Fruit fly (Drosophila melanogaster) S2 (cell line): ENCODE measurements around the gene gish.

Source experiments
- CG8478 ChIP-seq: fragments of >200 bp; optimal IDR thresholded peaks from 2 replicates; lab custom pipeline; 2018
- CTCF ChIP-seq, 2 experiments: fragments of >200 bp; optimal IDR thresholded peaks; 2 replicates each; lab custom pipeline; 2018

Gene gish

DNA sequence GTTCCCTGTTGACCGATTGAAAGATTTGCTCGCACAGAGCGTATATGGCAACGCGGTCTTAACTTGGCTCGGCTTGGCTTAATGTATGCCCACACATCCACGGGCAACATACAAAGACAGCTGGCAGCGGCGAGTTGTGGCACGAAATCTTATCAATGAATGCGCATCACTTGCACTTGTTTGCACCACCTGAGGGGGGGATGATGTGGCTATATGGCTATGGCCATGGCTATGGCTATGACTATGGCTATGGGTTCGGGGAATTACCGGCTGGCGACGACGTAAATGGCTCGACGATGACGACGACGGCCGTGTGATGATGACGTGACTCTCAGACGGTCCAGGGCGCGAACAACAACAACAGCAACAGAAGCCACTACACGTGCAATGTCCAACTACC lies 25.2 kb upstream of the gish start:
- TF ChIP-seq CG8478 (lab: Kevin White, UChicago), result no peak
- no peak for TF ChIP-seq CTCF (optimal IDR thresholded peaks at IDR 0.05; lab: Kevin White, UChicago)

DNA sequence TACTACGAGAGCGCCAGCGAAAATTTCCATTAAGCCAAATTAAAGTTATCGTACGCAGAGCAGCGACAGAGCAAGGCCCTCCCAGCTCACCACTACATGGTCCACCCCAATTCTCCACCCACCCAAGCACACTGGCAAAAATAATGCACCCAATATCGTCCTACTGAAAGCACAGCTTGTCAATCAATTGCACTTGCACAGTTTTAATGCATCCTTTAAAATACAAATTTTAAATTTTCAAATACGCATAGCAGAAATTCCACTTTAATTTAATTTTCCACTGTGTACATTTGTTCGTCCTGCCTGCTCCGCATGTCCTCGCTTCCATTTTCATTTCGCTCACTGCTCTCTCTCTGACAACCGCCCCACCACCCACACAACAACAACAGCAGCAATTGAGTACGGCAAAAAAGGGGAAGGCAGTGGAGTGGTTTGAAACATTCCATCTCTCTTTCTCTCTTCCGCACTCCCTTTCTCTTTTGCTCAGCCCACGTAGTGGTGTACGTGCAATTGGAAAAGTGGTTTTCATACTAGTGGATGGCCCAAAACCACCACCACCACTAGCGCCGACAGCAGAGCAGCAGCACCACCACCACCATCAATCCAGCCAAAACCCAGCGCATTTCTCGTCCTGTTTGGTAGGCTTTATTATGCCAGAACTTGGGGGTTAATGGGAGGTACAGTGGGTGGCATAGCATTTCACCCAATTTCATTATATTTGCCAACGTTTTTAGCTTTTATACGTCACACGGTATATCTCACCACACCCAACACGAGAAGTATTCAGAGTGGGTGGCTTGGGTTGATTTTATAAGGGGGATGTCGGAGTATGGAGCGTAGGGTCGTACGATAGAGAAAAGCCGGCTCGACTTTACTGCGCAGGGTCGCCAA lies 24.4 kb upstream of the gish start:
- no peak for TF ChIP-seq CTCF (optimal IDR thresholded peaks at IDR 0.05; lab: Kevin White, UChicago)
- no peak for TF ChIP-seq CG8478 (lab: Kevin White, UChicago)

DNA sequence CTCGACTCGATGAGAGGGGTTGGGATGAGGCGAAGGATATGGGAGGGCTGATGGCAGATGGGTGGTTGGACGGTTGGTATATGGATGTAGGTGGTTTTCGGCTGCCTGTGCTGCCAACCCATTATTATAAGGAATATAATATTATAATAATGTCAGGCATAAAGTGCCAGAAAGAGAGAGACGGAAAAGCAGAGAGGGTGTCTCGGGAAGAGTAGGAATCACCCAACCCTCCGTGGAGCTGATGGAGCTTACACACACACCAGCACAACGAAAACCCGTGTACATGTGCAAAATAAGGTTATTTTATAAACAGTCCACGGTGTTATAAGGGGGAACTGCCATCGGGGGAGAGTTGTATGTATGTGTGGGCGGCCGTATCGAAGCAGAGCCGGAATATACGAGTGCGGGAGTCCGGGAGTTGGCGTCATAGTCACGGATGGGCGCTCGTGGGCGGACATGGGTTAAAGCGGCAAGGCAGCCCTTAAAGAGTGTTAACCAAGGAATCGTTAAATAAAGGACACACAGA lies 23.7 kb upstream of the gish start:
- TF ChIP-seq CTCF (optimal IDR thresholded peaks at IDR 0.05; lab: Kevin White, UChicago), result no peak
- TF ChIP-seq CG8478 (lab: Kevin White, UChicago), result no peak

DNA sequence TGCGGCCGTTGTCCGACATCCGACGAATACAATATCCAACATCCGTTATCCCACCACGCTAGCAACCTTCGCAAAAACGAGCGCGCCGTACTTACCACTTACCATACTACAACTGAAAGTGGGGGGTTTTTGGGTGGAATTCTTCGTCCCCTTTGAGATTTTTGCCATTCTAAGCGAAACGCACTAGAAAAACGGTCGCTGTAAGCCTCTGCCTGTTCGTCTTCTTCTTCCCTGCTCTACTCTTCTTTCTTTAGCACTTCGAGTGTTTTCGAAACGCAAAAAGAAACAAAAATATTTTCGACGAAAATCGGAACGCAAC lies 22.8 kb upstream of the gish start:
- TF ChIP-seq CG8478 (lab: Kevin White, UChicago) (no peak), CTCF (optimal IDR thresholded peaks at IDR 0.05; lab: Kevin White, UChicago) (no peak)

DNA sequence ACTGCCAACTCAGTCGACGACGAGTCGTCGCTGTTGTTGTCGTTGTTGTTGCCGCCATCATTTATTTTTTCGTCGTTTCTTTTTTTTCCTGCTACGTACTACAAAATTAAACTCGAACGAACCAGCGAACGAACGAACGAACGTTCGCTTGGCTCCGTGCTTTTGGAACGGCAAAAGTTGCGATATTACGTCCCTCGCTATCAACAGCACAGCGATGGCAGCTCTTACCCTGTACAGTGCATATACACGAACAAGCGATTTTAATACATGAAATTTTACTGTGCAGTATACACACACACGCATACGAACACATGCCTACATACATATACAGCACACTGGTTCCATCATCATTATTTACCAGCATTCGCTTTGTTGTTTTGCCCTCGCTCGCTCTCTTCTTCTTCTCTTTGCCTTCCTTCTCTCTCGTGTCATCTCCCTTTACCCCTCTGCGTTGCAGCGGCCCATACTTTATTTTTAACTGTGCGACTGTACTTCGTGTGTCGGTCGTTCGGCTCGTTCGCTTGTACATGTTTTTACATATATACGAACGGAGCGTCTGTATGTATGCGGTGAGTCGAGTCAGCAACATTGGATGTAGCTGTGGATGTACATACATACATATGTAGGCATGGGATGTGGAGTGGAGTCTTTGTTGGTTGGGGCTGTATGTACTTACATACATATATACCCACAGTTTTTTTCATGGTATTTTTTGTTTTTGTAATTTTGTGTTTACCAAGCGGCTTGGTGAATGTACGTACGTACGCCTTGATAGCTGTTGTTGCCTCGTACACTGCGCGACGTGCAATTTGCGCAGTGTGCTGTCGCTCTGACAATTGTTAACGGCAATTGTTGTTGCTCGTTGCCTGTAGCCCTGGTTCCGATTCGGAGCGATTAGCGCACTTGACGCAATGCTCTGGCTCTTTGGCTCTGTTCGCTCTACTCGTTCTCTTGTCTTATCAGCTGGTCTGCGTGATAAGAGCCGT lies 22.1 kb upstream of the gish start:
- peak; percentile 5 for TF ChIP-seq CG8478 (lab: Kevin White, UChicago)
- TF ChIP-seq CTCF (optimal IDR thresholded peaks at IDR 0.05; lab: Kevin White, UChicago), result no peak

DNA sequence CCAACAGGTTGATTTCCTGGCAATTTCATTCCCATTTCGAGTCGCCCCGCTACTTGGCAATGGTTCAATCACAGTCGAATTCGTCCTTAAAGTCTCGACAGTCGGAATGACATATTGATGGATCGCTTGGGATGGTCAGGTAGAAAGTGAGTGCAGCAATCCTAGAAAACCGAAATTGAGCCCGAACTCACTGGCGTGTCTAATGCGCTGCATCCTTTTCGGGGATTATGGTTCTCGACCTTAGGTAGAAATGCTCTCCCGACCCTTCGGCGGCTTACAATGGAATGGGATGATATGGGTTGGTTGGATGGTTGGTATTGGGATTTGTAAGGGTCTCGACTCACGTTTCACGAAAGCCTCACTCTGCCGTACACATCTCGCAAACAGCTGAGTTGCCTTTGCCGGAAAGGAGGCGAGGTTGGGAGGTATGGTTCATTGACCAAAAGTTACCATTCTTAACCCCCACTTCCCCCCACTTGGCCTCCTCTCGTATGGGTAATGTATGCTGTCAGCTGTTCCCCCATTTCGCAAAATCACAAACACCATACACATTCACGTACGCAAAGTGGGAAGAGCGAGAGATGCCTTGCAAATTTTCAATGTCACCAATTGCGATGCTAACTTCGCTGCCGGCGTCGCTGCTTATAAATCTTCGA lies 20.9 kb upstream of the gish start:
- TF ChIP-seq CTCF (optimal IDR thresholded peaks at IDR 0.05; lab: Kevin White, UChicago) (no peak), CG8478 (lab: Kevin White, UChicago) (no peak)

DNA sequence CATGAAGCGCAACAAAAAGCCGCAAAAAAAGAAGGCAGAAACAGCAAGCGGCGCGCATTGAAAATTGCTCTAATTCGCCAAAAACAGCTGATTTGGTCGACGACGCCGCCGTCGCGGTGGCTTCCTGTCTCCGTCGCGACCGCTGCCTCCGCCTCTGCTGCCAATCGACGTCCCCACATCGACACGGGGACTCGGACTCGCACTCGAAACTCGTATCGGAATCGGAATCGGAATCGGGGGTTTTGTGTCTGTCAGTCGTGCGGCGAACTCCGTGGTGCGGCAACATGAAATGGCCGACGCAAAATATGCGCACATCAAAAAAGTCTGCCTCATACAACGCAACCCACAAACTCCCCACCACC lies 20.3 kb upstream of the gish start:
- TF ChIP-seq CG8478 (lab: Kevin White, UChicago), result no peak
- no peak for TF ChIP-seq CTCF (optimal IDR thresholded peaks at IDR 0.05; lab: Kevin White, UChicago)

DNA sequence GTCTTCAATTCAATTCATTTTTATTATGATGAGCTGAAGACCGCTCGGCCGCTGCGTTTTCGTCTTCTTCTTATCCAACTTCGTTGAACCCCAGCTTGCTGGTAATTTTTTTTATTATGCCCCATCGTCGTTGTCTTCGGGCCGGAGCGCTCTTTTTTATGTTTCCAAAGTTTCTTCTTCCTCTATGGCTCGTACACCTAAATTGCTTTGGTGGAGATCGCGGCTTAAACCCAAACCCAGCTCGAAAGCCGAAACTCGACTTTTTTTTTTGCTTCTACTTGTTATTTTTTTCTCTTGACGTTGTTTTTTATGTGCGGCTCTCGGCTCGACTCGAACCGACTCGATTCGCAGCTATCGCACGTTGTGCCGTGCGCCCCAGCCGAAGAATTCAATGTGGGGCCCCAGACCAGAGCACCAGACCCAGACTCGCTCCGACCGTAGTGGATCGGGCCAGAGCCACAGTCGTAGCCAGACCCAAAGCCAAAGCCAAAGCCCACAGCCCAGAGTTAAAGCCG lies 19.3 kb upstream of the gish start:
- TF ChIP-seq CTCF (optimal IDR thresholded peaks at IDR 0.05; lab: Kevin White, UChicago), result no peak

DNA sequence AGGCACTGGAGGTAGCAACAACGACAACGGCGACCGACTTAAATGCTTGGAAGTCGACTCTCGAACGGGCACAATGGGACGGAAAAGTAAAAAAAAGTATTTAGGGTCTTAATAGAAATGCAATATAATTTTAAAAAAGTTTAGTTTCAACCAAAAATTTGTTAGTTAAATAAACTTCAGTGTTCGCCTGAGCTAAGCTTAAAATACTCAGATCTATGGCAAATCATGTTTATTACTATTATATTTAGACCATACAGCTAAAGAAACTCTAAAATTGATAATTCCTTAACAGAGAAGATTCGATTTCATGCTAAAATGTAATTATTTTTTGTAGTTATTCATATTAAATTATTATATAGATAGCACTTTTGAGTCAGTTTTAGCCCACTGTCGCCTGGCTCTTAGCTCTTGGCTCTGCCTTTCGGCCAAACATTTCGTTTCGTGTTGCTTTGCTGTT lies 18.8 kb upstream of the gish start:
- TF ChIP-seq CTCF (optimal IDR thresholded peaks at IDR 0.05; lab: Kevin White, UChicago) (no peak), CG8478 (lab: Kevin White, UChicago) (no peak)

DNA sequence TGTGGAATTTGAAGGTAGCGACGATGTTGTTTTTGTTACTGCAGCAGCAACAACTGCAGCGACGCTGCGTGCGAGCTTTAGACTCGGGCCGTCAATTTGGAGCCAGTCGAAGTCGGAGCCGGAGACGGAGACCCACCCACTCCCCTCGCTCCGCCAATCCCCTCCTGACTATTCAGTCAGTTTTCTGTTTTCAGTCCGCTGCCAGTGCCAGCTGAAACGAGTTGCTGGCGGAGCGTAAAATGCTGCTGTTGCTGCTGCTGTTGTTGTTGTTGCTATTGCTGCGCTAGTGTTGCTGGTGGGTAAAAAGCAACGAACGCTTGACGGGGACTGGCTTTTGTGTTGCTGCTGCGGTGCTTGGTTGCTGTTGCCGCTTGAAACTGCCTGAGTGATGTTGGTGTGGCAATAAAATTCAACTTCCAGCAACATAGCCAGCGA lies 18.3 kb upstream of the gish start:
- TF ChIP-seq CG8478 (lab: Kevin White, UChicago), result no peak
- TF ChIP-seq CTCF (optimal IDR thresholded peaks at IDR 0.05; lab: Kevin White, UChicago), result no peak

DNA sequence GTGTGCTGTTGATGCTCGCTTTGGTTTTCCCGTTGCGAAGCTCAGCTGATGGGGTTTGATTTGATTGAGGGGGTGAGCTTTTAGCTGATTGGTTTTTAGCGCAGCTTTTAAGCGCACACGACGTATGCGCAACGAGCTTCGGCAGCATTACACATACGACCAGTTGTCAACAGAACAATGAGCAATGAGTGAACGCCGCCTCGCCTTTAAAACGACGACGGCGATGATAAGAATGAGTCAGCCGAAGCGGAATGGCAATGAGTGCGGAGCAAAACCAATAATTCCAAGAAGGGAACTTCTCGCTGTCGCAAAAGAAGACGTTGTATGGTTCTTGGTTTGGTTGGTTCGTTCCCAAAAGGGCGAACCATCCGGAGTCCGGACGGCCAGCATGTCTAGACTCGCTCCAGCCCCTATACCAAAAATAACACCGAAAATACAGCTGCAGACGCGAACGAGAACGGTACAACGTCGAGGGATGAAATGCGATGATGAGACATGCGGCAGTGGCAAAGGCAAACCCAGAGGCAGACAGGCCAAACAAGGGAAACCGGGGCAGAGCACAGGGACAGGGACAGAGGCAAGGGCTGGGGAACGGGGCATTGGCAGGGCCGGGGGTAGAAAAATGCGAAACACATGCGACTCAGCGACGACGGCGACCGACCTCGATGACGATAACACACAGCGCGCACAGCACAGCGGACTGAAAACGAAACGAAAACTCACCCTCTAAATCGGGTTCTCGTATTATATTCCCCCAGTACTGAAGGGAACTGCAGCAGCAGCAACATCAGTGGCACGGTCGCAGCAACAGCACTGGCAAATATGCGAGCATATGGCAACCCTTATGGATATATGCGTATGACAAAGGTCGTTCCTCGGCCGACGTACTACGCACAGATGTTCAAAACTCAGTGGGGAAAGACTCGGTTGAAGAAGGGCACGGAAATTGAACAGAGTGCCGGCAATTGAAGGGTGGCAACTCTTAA lies 17.3 kb upstream of the gish start:
- TF ChIP-seq CG8478 (lab: Kevin White, UChicago), result no peak
- peak; percentile 29 to 58 for TF ChIP-seq CTCF (optimal IDR thresholded peaks at IDR 0.05; lab: Kevin White, UChicago)

DNA sequence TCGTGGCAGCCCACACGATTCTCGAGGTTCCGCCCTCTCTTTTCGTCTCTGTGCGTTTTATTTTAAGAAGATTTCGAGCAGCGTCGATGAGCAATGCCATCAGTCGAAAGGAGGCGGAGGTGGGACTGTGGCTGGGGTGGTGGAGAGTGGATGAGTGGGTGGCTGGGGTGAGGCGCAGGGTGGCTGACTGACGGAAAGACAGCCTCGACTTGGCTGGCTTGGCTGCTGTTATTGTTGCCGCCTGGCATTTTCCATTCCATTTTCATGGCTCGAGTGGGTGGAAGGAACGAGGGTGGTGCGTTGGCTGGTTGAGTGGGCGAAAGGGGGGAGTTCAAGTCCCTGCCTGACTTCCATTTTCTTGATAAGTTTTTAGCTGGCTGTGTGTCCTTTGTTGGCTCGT lies 16.1 kb upstream of the gish start:
- TF ChIP-seq CG8478 (lab: Kevin White, UChicago), result no peak
- TF ChIP-seq CTCF (optimal IDR thresholded peaks at IDR 0.05; lab: Kevin White, UChicago), result no peak

DNA sequence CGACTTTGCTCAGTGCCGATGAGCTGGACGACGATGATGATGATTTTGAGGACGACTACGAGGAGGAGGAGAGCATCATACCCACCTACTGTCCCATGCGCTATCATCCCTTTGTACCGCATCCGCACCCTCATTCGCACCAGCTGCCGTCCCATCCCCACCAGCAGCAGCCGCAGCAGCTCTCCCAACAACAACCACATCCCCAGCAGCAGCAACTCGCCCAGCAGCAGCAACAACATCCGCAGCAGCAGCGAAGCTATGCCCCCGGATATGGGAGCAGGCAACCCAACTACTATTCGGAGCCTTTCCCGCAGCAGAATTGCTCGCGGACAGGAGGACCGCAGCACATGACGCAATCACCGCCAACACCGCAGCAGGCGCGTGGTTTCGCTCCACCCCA lies 14.9 kb upstream of the gish start:
- TF ChIP-seq CG8478 (lab: Kevin White, UChicago), result no peak
- no peak for TF ChIP-seq CTCF (optimal IDR thresholded peaks at IDR 0.05; lab: Kevin White, UChicago)
